Worm (Caenorhabditis elegans): ENCODE results near the gene luc-7L3.

- TF ChIP-seq C08G9.2 (tag; optimal IDR thresholded peaks at IDR 0.05) (no peak), zip-5 (tag; optimal IDR thresholded peaks at IDR 0.05) (no peak), lim-6 (tag; optimal IDR thresholded peaks at IDR 0.05) (no peak), ama-1 (optimal IDR thresholded peaks at IDR 0.05) (no peak), F13H6.1 (tag; optimal IDR thresholded peaks at IDR 0.05) (no peak), tbx-2 (tag; optimal IDR thresholded peaks at IDR 0.05) (no peak), dve-1 (tag; optimal IDR thresholded peaks at IDR 0.05) (no peak), ceh-24 (tag; optimal IDR thresholded peaks at IDR 0.05) (no peak)
Observed at ce11 chrII:50862-51261, 47.0 kb downstream of the luc-7L3 start.

All from whole organism, late embryonic.